Worm (Caenorhabditis elegans) whole organism, young adult: ENCODE data around the gene mcd-1.

Experiments used
- F10E7.11 ChIP-seq: sonication (generic microtip); optimal IDR thresholded peaks from 2 replicates; lab custom pipeline; 2017; ENCODE audit warnings: mild to moderate bottlenecking, missing genetic modification characterization, moderate library complexity, missing compliant biosample characterization
- T07F8.4 ChIP-seq: sonication (generic microtip); optimal IDR thresholded peaks from 2 replicates; lab custom pipeline; 2016; ENCODE audit warnings: mild to moderate bottlenecking, missing genetic modification characterization, moderate library complexity, missing compliant biosample characterization
- ama-1 ChIP-seq, 3 experiments: fragments of 150-350 bp in 1 of 3; sonication (generic microtip) in 2 of 3; optimal IDR thresholded peaks; 2 replicates each; lab custom pipeline; 2014 to 2018; ENCODE audit warnings: missing biosample characterization in 2 of 3, missing genetic modification characterization in 2 of 3, missing genetic modification reagents in 2 of 3
- efl-1 ChIP-seq: fragments of 150-350 bp; optimal IDR thresholded peaks from 2 replicates; lab custom pipeline; 2014; ENCODE audit warnings: missing biosample characterization, missing genetic modification reagents, missing genetic modification characterization
- hlh-26 ChIP-seq: fragments of 200-800 bp; sonication (Bioruptor generic); conservative IDR thresholded peaks from 2 replicates; pipeline ENCODE4 v1.3.6; 2022; ENCODE audit warnings: missing genetic modification reagents, missing genetic modification characterization, missing compliant biosample characterization
- nfyb-1 ChIP-seq: fragments of 200-800 bp; sonication (Bioruptor generic); IDR thresholded peaks from 2 replicates; pipeline ENCODE4 v1.3.6; 2022; ENCODE audit warnings: missing genetic modification reagents, missing genetic modification characterization, missing compliant biosample characterization
- rec-8 ChIP-seq, 2 experiments: sonication (generic microtip); optimal IDR thresholded peaks; 2 replicates each; lab custom pipeline; 2016; ENCODE audit warnings: mild to moderate bottlenecking in 2 of 2, missing genetic modification characterization in 2 of 2, missing genetic modification reagents in 2 of 2, missing genotype in 2 of 2, missing biosample characterization in 1 of 2, missing compliant biosample characterization in 1 of 2, moderate library complexity in 1 of 2
- sea-2 ChIP-seq: fragments of 200-800 bp; sonication (Bioruptor generic); IDR thresholded peaks from 2 replicates; pipeline ENCODE4 v1.3.6; 2022; ENCODE audit warnings: missing genetic modification characterization, missing compliant biosample characterization
- snpc-4 ChIP-seq, 5 experiments: fragments of 150-350 bp in 1 of 5; sonication (generic microtip) in 4 of 5; optimal IDR thresholded peaks; 2 replicates each; lab custom pipeline; 2014 to 2018; ENCODE audit warnings: missing genetic modification characterization in 5 of 5, missing biosample characterization in 3 of 5, antibody characterized with exemption in 2 of 5, mild to moderate bottlenecking in 2 of 5, missing compliant biosample characterization in 2 of 5, missing genotype in 2 of 5, moderate library complexity in 2 of 5, missing genetic modification reagents in 1 of 5
- unc-62 ChIP-seq: fragments of 150-350 bp; optimal IDR thresholded peaks from 2 replicates; lab custom pipeline; 2014; ENCODE audit warnings: missing biosample characterization, missing genetic modification reagents, missing genetic modification characterization

- TF ChIP-seq efl-1 (GFP tag; lab: Kevin White, UChicago) (peak; percentile 84), rec-8 (tag; optimal IDR thresholded peaks at IDR 0.05; lab: Kevin White, UChicago) (no peak), ama-1 (optimal IDR thresholded peaks at IDR 0.05; lab: Kevin White, UChicago) (no peak), ama-1 (GFP tag; optimal IDR thresholded peaks at IDR 0.05; lab: Kevin White, UChicago) (no peak), sea-2 (GFP tag; lab: Robert Waterston, UW) (no peak), hlh-26 (GFP tag; lab: Robert Waterston, UW) (no peak), snpc-4 (GFP tag; optimal IDR thresholded peaks at IDR 0.05; lab: Kevin White, UChicago) (peak; percentile 63), snpc-4 (tag; optimal IDR thresholded peaks at IDR 0.05; lab: Kevin White, UChicago) (peak; percentile 39 to 84 (median 78)), F10E7.11 (no peak), T07F8.4 (no peak), nfyb-1 (GFP tag; lab: Robert Waterston, UW) (peak; percentile 78), unc-62 (GFP tag; lab: Kevin White, UChicago) (no peak)
Observed at ce11 chrII:13872191-13872889, 16.0 kb upstream of the mcd-1 start, which contains the start of the genes cup-14 and ndub-8.
